Worm (Caenorhabditis elegans): Measurements from ENCODE around the gene ZK177.1.

Gene ZK177.1

ce11 chrII:5577060-5577459 lies 49.1 kb downstream of the ZK177.1 start (continued):
- TF ChIP-seq madf-9 (GFP tag; conservative IDR thresholded peaks at IDR 0.05) (peak; percentile 55; the same call in 1 of the 2 replicates), F49E8.2 (tag; optimal IDR thresholded peaks at IDR 0.05; ENCODE audit: borderline replicate concordance) (no peak), lim-7 (GFP tag; IDR thresholded peaks at IDR 0.05) (peak; percentile 77), ztf-7 (tag; optimal IDR thresholded peaks at IDR 0.05) (peak; percentile 25), nhr-11 (tag; optimal IDR thresholded peaks at IDR 0.05) (no peak), ceh-62 (tag; optimal IDR thresholded peaks at IDR 0.05) (no peak)

- TF ChIP-seq vab-7 (GFP tag; IDR thresholded peaks at IDR 0.05) (no peak), nhr-41 (GFP tag; IDR thresholded peaks at IDR 0.05) (no peak), mxl-2 (GFP tag; conservative IDR thresholded peaks at IDR 0.05) (no peak), D1046.2 (GFP tag; IDR thresholded peaks at IDR 0.05) (no peak), duxl-1 (tag; optimal IDR thresholded peaks at IDR 0.05; ENCODE audit: poor library complexity) (no peak), ztf-7 (tag; optimal IDR thresholded peaks at IDR 0.05) (no peak), lin-15B (tag; optimal IDR thresholded peaks at IDR 0.05) (no peak), saeg-2 (GFP tag; IDR thresholded peaks at IDR 0.05) (no peak), mdl-1 (tag; optimal IDR thresholded peaks at IDR 0.05) (no peak), ceh-44 (GFP tag; IDR thresholded peaks at IDR 0.05) (no peak), nhr-76 (tag; optimal IDR thresholded peaks at IDR 0.05) (no peak), mes-2 (tag; optimal IDR thresholded peaks at IDR 0.05; ENCODE audit: poor library complexity, severe bottlenecking) (no peak), lin-39 (tag; optimal IDR thresholded peaks at IDR 0.05) (no peak), zip-11 (GFP tag; IDR thresholded peaks at IDR 0.05) (no peak), dmd-9 (GFP tag; IDR thresholded peaks at IDR 0.05) (no peak), nhr-42 (GFP tag; IDR thresholded peaks at IDR 0.05) (no peak), dmd-6 (GFP tag; IDR thresholded peaks at IDR 0.05) (no peak)
Observed at ce11 chrII:5578035-5578434, 50.1 kb downstream of the ZK177.1 start, which contains the start of gene T25E4.1. TSS of gene T25E4.1 (plus strand) at chrII:5578335.

ce11 chrII:5578714-5579113 lies 50.8 kb downstream of the ZK177.1 start:
- TF ChIP-seq D1046.2 (GFP tag; IDR thresholded peaks at IDR 0.05) (no peak), ces-1 (GFP tag; optimal IDR thresholded peaks at IDR 0.05) (no peak), ztf-11 (tag; optimal IDR thresholded peaks at IDR 0.05) (no peak), pha-4 (GFP tag; IDR thresholded peaks at IDR 0.05) (no peak; the same call in 1 of the 2 replicates), pha-4 (tag; optimal IDR thresholded peaks at IDR 0.05) (no peak), set-16 (GFP tag; IDR thresholded peaks at IDR 0.05) (peak; percentile 83), saeg-2 (GFP tag; IDR thresholded peaks at IDR 0.05) (no peak)

- no peak for TF ChIP-seq zip-2 (tag; optimal IDR thresholded peaks at IDR 0.05)
- no peak for TF ChIP-seq mdt-29 (GFP tag; IDR thresholded peaks at IDR 0.05)
- TF ChIP-seq pha-4 (GFP tag; IDR thresholded peaks at IDR 0.05) = no peak
- no peak for TF ChIP-seq pha-4 (tag; optimal IDR thresholded peaks at IDR 0.05)
- TF ChIP-seq nhr-41 (GFP tag; IDR thresholded peaks at IDR 0.05) = no peak
- TF ChIP-seq aha-1 (tag) = peak; percentile 76
- TF ChIP-seq lin-15B (tag; optimal IDR thresholded peaks at IDR 0.05) = no peak
- TF ChIP-seq daf-12 (tag; optimal IDR thresholded peaks at IDR 0.05) = no peak
Observed at ce11 chrII:5579236-5579635, 51.3 kb downstream of the ZK177.1 start.
